Worm (Caenorhabditis elegans): ENCODE measurements around the gene rme-6.

DNA sequence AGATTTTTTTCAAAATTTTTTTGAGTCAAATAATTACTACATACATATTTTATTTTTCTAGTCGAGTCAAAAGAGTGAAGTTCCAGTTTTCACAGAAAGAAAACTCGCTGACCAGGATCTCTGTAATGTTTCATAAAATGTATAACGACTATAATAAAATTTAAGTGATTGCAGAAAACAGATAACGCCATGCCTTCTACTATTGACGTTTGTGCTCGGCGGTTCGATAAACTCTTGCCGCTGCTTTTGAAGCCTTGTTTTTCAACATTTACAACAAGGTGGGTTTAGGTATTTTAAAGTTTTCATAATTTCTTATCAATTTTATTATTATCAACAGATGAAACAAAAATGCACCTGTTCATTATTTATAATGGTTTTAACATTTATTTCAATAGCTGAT lies 28.5 kb downstream of the rme-6 start, which contains the start of gene lmp-2:
- TF ChIP-seq dao-5 (tag; optimal IDR thresholded peaks at IDR 0.05) (no peak), W03F9.2 (tag; optimal IDR thresholded peaks at IDR 0.05) (no peak), him-1 (tag; optimal IDR thresholded peaks at IDR 0.05) (no peak)

Measured in whole organism, L4/young adult.